Worm (Caenorhabditis elegans): ENCODE results near the gene Y39A1A.16.

DNA sequence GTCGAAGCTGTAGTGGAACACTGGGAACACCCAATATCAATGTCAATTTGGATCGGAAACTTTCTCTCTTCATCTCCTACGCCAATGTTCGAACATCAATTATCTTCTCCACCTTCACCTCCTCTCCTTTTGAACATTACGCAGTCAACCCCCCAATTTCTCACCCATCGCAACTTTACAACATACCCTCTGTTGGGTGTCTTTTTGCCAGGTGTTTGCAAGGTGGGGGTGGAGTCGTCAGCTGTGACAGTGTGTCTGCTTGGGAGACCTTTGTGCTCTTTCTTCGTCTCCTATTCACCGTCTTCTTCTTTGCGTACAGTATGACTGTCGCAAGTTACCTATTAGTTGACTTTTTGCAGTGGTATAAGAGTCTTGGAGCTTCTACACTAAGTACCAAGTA lies 12.4 kb upstream of the Y39A1A.16 start:
- TF ChIP-seq nhr-76 (tag; optimal IDR thresholded peaks at IDR 0.05): no peak
- no peak for TF ChIP-seq ztf-11 (tag; optimal IDR thresholded peaks at IDR 0.05)
- no peak for TF ChIP-seq tbx-8 (GFP tag; optimal IDR thresholded peaks at IDR 0.05)
- TF ChIP-seq nhr-12 (tag; optimal IDR thresholded peaks at IDR 0.05): no peak
- TF ChIP-seq ceh-43 (GFP tag; optimal IDR thresholded peaks at IDR 0.05): no peak
- TF ChIP-seq unc-62 (GFP tag; optimal IDR thresholded peaks at IDR 0.05): no peak
- TF ChIP-seq unc-120 (tag; optimal IDR thresholded peaks at IDR 0.05; ENCODE audit: poor library complexity, severe bottlenecking): no peak
- TF ChIP-seq mls-2 (tag; optimal IDR thresholded peaks at IDR 0.05): no peak

All from whole organism, mixed stage, embryonic.